Fruit fly (Drosophila melanogaster) whole organism, embryonic: ENCODE data around the gene mTerf3.
"Not testable (repeated sequence)": the region's sequence is repeated elsewhere in the genome, so short reads cannot be mapped to it uniquely, and the experiment has no call there.

Experiments used
- Abd-B ChIP-seq: fragments of 200-800 bp; sonication (Bioruptor generic); optimal IDR thresholded peaks from 2 replicates; lab custom pipeline; 2018; ENCODE audit warnings: missing biosample characterization, mild to moderate bottlenecking, missing genetic modification characterization, moderate library complexity
- CG10654 ChIP-seq: fragments of 200-800 bp; sonication (Bioruptor generic); optimal IDR thresholded peaks from 2 replicates; lab custom pipeline; 2016; ENCODE audit warnings: missing biosample characterization, missing genetic modification characterization
- CG10979 ChIP-seq: fragments of 200-800 bp; sonication (Bioruptor generic); optimal IDR thresholded peaks from 2 replicates; lab custom pipeline; 2018; ENCODE audit warnings: missing biosample characterization, mild to moderate bottlenecking, missing genetic modification characterization, moderate library complexity
- CG11560 ChIP-seq: fragments of 200-800 bp; sonication (Bioruptor generic); IDR thresholded peaks from 3 replicates; pipeline ENCODE4 v1.3.6; 2022; ENCODE audit warnings: missing biosample characterization, missing genetic modification characterization
- CG12299 ChIP-seq: fragments of 200-800 bp; sonication (Bioruptor generic); optimal IDR thresholded peaks from 2 replicates; lab custom pipeline; 2018; ENCODE audit warnings: missing biosample characterization, mild to moderate bottlenecking, missing genetic modification characterization
- CG13287 ChIP-seq: fragments of 200-800 bp; sonication (Bioruptor generic); IDR thresholded peaks from 2 replicates; pipeline ENCODE4 v1.3.6; 2022; ENCODE audit warnings: missing biosample characterization, missing genetic modification characterization; ENCODE audit not compliant: partially characterized antibody
- CG1529 ChIP-seq: fragments of 200-800 bp; sonication (Bioruptor generic); optimal IDR thresholded peaks from 3 replicates; lab custom pipeline; 2018; ENCODE audit warnings: missing biosample characterization, missing genetic modification characterization
- CG15696 ChIP-seq: fragments of 200-800 bp; sonication (Bioruptor generic); optimal IDR thresholded peaks from 2 replicates; lab custom pipeline; 2019; ENCODE audit warnings: missing biosample characterization, mild to moderate bottlenecking, missing genetic modification characterization, moderate library complexity
- CG2199 ChIP-seq: fragments of 200-800 bp; sonication (Bioruptor generic); IDR thresholded peaks from 3 replicates; pipeline ENCODE4 v1.3.6; 2022; ENCODE audit warnings: missing biosample characterization, missing genetic modification characterization
- CG2678 ChIP-seq: fragments of 200-800 bp; sonication (Bioruptor generic); optimal IDR thresholded peaks from 3 replicates; lab custom pipeline; 2019; ENCODE audit warnings: missing biosample characterization, mild to moderate bottlenecking, missing genetic modification characterization, moderate library complexity
- CG2712 ChIP-seq: fragments of 200-800 bp; optimal IDR thresholded peaks from 3 replicates; lab custom pipeline; 2019; ENCODE audit warnings: missing biosample characterization, mild to moderate bottlenecking, missing genetic modification characterization, moderate library complexity
- CG3065 ChIP-seq: fragments of 200-800 bp; sonication (Bioruptor generic); optimal IDR thresholded peaks from 2 replicates; lab custom pipeline; 2016; ENCODE audit warnings: missing biosample characterization, missing genetic modification characterization
- CG32532 ChIP-seq: fragments of 200-800 bp; sonication (Bioruptor generic); IDR thresholded peaks from 2 replicates; pipeline ENCODE4 v1.3.6; 2022; ENCODE audit warnings: missing biosample characterization, missing genetic modification characterization
- CG3407 ChIP-seq: fragments of 200-800 bp; sonication (Bioruptor generic); optimal IDR thresholded peaks from 2 replicates; lab custom pipeline; 2018; ENCODE audit warnings: missing biosample characterization, mild to moderate bottlenecking, missing genetic modification characterization
- CG34422 ChIP-seq: fragments of 200-800 bp; sonication (Bioruptor generic); IDR thresholded peaks from 3 replicates; pipeline ENCODE4 v1.3.6; 2022; ENCODE audit warnings: missing biosample characterization, missing genetic modification characterization
- CG6791 ChIP-seq: fragments of 200-800 bp; sonication (Bioruptor generic); IDR thresholded peaks from 3 replicates; pipeline ENCODE4 v1.3.6; 2022; ENCODE audit warnings: missing biosample characterization, missing genetic modification characterization; ENCODE audit not compliant: partially characterized antibody
- CG8944 ChIP-seq: fragments of 200-800 bp; sonication (Bioruptor generic); optimal IDR thresholded peaks from 3 replicates; lab custom pipeline; 2016; ENCODE audit warnings: missing biosample characterization, missing genetic modification characterization
- CG9797 ChIP-seq: fragments of 200-800 bp; sonication (Bioruptor generic); optimal IDR thresholded peaks from 3 replicates; lab custom pipeline; 2018; ENCODE audit warnings: missing biosample characterization, mild to moderate bottlenecking, missing genetic modification characterization
- CTCF ChIP-seq: fragments of 200-800 bp; sonication (Bioruptor generic); optimal IDR thresholded peaks from 2 replicates; lab custom pipeline; 2017; ENCODE audit warnings: missing biosample characterization, mild to moderate bottlenecking, missing genetic modification characterization, moderate library complexity
- Camta ChIP-seq: fragments of 200-800 bp; sonication (Bioruptor generic); optimal IDR thresholded peaks from 2 replicates; lab custom pipeline; 2016; ENCODE audit warnings: missing biosample characterization, missing genetic modification characterization
- CkIIα-i1 ChIP-seq: fragments of 200-800 bp; sonication (Bioruptor generic); IDR thresholded peaks from 2 replicates; pipeline ENCODE4 v1.3.6; 2022; ENCODE audit warnings: missing biosample characterization, missing genetic modification characterization
- H15 ChIP-seq: fragments of 200-800 bp; sonication (Bioruptor generic); IDR thresholded peaks from 3 replicates; pipeline ENCODE4 v1.3.6; 2022; ENCODE audit warnings: missing biosample characterization, missing genetic modification characterization
- HLHmδ ChIP-seq: fragments of 200-800 bp; sonication (Bioruptor generic); optimal IDR thresholded peaks from 2 replicates; lab custom pipeline; 2018; ENCODE audit warnings: missing biosample characterization, mild to moderate bottlenecking, missing genetic modification characterization, moderate library complexity
- Med ChIP-seq: fragments of 200-800 bp; sonication (Bioruptor generic); peaks from one replicate; lab custom pipeline; 2016; ENCODE audit warnings: missing biosample characterization, missing genetic modification characterization, mild to moderate bottlenecking, inconsistent platforms, moderate library complexity
- Opbp ChIP-seq: fragments of 200-800 bp; sonication (Bioruptor generic); IDR thresholded peaks from 3 replicates; pipeline ENCODE4 v1.3.6; 2022; ENCODE audit warnings: missing biosample characterization, missing genetic modification characterization; ENCODE audit not compliant: partially characterized antibody
- Scr ChIP-seq: fragments of 200-800 bp; sonication (Bioruptor generic); IDR thresholded peaks from 2 replicates; pipeline ENCODE4 v1.3.6; 2022; ENCODE audit warnings: missing biosample characterization, missing genetic modification characterization; ENCODE audit not compliant: partially characterized antibody
- YL-1 ChIP-seq: fragments of 200-800 bp; sonication (Bioruptor generic); optimal IDR thresholded peaks from 3 replicates; lab custom pipeline; 2017; ENCODE audit warnings: missing biosample characterization, mild to moderate bottlenecking, missing genetic modification characterization
- ab ChIP-seq: fragments of 200-800 bp; sonication (Bioruptor generic); optimal IDR thresholded peaks from 2 replicates; lab custom pipeline; 2016; ENCODE audit warnings: missing biosample characterization, missing genetic modification characterization
- amos ChIP-seq: fragments of 200-800 bp; sonication (Bioruptor generic); IDR thresholded peaks from 2 replicates; pipeline ENCODE4 v1.3.6; 2022; ENCODE audit warnings: missing biosample characterization, missing genetic modification characterization; ENCODE audit not compliant: partially characterized antibody
- chn ChIP-seq: fragments of 200-800 bp; sonication (Bioruptor generic); optimal IDR thresholded peaks from 2 replicates; lab custom pipeline; 2016; ENCODE audit warnings: missing biosample characterization, missing genetic modification characterization
- danr ChIP-seq: fragments of 200-800 bp; sonication (Bioruptor generic); IDR thresholded peaks from 2 replicates; pipeline ENCODE4 v1.3.6; 2022; ENCODE audit warnings: missing biosample characterization, missing genetic modification characterization
- eyg ChIP-seq: fragments of 200-800 bp; sonication (Bioruptor generic); optimal IDR thresholded peaks from 3 replicates; lab custom pipeline; 2016; ENCODE audit warnings: missing biosample characterization, missing genetic modification characterization
- fd3F ChIP-seq: fragments of 200-800 bp; sonication (Bioruptor generic); optimal IDR thresholded peaks from 2 replicates; lab custom pipeline; 2018; ENCODE audit warnings: missing biosample characterization, mild to moderate bottlenecking, missing genetic modification characterization, moderate library complexity
- gce ChIP-seq: fragments of 200-800 bp; sonication (Bioruptor generic); IDR thresholded peaks from 3 replicates; pipeline ENCODE4 v1.3.6; 2022; ENCODE audit warnings: missing biosample characterization, missing genetic modification characterization
- gfzf ChIP-seq: fragments of 200-800 bp; sonication (Bioruptor generic); optimal IDR thresholded peaks from 2 replicates; lab custom pipeline; 2016; ENCODE audit warnings: missing biosample characterization, mild to moderate bottlenecking, missing genetic modification characterization, moderate library complexity
- gt ChIP-seq: fragments of 200-800 bp; sonication (Bioruptor generic); IDR thresholded peaks from 2 replicates; pipeline ENCODE4 v1.3.6; 2022; ENCODE audit warnings: missing biosample characterization, missing genetic modification characterization
- her ChIP-seq: fragments of 200-800 bp; sonication (Bioruptor generic); optimal IDR thresholded peaks from 2 replicates; lab custom pipeline; 2016; ENCODE audit warnings: missing biosample characterization, missing genetic modification characterization
- onecut ChIP-seq: fragments of 200-800 bp; sonication (Bioruptor generic); IDR thresholded peaks from 2 replicates; pipeline ENCODE4 v1.3.6; 2022; ENCODE audit warnings: missing biosample characterization, missing genetic modification characterization
- otp ChIP-seq: fragments of 200-800 bp; sonication (Bioruptor generic); IDR thresholded peaks from 3 replicates; pipeline ENCODE4, ENCODE4 v1.3.6; 2022; ENCODE audit warnings: missing biosample characterization, missing genetic modification characterization
- pb ChIP-seq: fragments of 200-800 bp; sonication (Bioruptor generic); optimal IDR thresholded peaks from 3 replicates; lab custom pipeline; 2016; ENCODE audit warnings: missing biosample characterization, missing genetic modification characterization
- seq ChIP-seq: fragments of 200-800 bp; sonication (Bioruptor generic); IDR thresholded peaks from 2 replicates; pipeline ENCODE4 v1.3.6; 2022; ENCODE audit warnings: missing biosample characterization, missing genetic modification characterization
- so ChIP-seq: fragments of 200-800 bp; sonication (Bioruptor generic); IDR thresholded peaks from 3 replicates; pipeline ENCODE4 v1.3.6; 2022; ENCODE audit warnings: missing biosample characterization, missing genetic modification characterization
- stc ChIP-seq: fragments of 200-800 bp; sonication (Bioruptor generic); IDR thresholded peaks from 2 replicates; pipeline ENCODE4 v1.3.6; 2022; ENCODE audit warnings: missing biosample characterization, missing genetic modification characterization
- tin ChIP-seq: fragments of 200-800 bp; sonication (Bioruptor generic); optimal IDR thresholded peaks from 3 replicates; lab custom pipeline; 2016; ENCODE audit warnings: missing biosample characterization, missing genetic modification characterization
- tll ChIP-seq, 2 experiments: fragments of 200-800 bp in 1 of 2; fragments of >200 bp in 1 of 2; sonication (Bioruptor generic) in 1 of 2; optimal IDR thresholded peaks; 2 replicates each; lab custom pipeline; 2017 to 2019; ENCODE audit warnings: missing biosample characterization in 2 of 2, missing genetic modification characterization in 2 of 2, mild to moderate bottlenecking in 1 of 2, moderate library complexity in 1 of 2

The mTerf3 gene

DNA sequence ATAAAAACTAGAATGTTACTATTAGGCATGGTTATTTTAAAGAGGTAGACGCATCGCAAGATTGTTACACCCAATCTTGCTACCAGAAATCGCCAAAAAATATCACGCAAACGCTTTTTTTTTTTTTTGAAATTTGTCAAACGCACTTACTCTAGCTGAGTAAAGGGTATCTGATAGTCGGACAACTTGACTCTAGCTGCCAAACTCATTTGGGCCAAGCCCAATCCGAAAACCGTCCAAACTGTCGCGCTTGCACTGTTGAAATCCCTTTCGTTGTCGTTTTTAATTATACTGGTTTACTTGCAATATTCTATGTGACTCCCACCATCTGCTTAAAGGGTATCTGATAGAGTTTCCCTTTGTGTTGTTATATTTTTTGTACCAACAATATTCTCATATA is 17.3 kb downstream of the mTerf3 start (continued):
- TF ChIP-seq Scr (GFP tag; lab: Robert Waterston, UW) (peak; percentile 46), tin (GFP tag; lab: Kevin White, UChicago) (no peak)

DNA sequence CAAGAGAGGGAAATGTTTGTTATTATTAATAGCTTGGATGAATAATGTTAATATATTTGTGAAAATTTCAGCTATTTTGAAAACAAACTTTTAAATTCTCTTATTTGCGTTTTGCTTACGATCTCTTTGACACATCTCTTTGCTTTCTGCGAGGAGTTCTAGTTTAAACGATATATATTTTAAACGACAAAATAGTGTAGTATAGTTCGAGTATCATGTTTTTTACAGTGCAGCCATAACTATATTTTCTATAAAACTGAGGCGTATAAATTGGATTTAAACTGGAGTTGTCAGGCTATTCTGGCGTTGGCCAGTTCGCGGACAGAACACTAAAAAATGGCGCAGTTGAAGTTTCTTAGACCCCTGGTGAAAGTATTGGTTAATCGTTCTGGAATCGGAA is 21.0 kb downstream of the mTerf3 start, which contains the start of gene CG18281:
CG18281 (plus strand) TSS at position 301 of the 400 bp plus-strand sequence.
- TF ChIP-seq CG8944 (GFP tag; lab: Kevin White, UChicago); gce (GFP tag; lab: Robert Waterston, UW); CG1529 (GFP tag; lab: Kevin White, UChicago): not testable (repeated sequence)

DNA sequence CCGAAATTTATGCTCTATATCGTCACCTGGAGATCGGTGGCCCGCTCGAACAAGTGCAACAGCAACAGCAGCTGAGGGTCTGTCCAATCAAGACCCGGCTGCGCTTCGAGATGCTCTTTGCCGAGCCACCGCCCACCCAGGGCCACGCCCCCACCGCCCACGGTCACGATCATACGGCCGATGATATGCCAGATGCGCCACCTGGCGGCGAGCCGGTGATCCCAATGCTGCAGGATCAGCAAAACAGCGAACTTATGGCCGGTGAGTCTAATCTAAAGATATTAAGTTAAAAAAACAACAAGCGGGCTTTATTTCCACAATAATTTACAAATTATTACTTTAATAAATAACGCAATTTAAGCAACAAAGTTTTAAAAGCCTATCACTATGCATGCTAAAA is 22.4 kb downstream of the mTerf3 start:
- TF ChIP-seq gt (GFP tag; lab: Robert Waterston, UW) (0 out of 2 replicates have a peak, but pooled peaks have one; percentile 19), CG32532 (GFP tag; lab: Robert Waterston, UW) (0 out of 2 replicates have a peak, but pooled peaks have one; percentile 5), CG2712 (tag; lab: Kevin White, UChicago) (no peak), Med (peak; percentile 1), CG3065 (GFP tag; lab: Kevin White, UChicago) (peak; percentile 60), amos (GFP tag; lab: Robert Waterston, UW) (0 out of 2 replicates have a peak, but pooled peaks have one; percentile 19), CG10979 (peak; percentile 80), Opbp (GFP tag; lab: Robert Waterston, UW) (0 out of 3 replicates have a peak, but pooled peaks have one; percentile 16), CG34422 (no peak), so (GFP tag; lab: Robert Waterston, UW) (no peak), CG12299 (tag; lab: Kevin White, UChicago) (no peak), CG3407 (no peak), otp (GFP tag; lab: Robert Waterston, UW) (0 out of 3 replicates have a peak, but pooled peaks have one; percentile 30), CG10654 (no peak), stc (GFP tag; lab: Robert Waterston, UW) (peak; percentile 24; the same call in 1 of the 2 replicates), CG6791 (GFP tag; lab: Robert Waterston, UW) (0 out of 3 replicates have a peak, but pooled peaks have one; percentile 24), CTCF (peak; percentile 87), YL-1 (GFP tag; lab: Kevin White, UChicago) (no peak), onecut (GFP tag; lab: Robert Waterston, UW) (no peak), tll (GFP tag; optimal IDR thresholded peaks at IDR 0.05; lab: Kevin White, UChicago) (no peak), CG15696 (tag; lab: Kevin White, UChicago) (no peak), HLHmδ (no peak), danr (GFP tag; lab: Robert Waterston, UW) (no peak)
- TF ChIP-seq, all 482 proteins: peak for 11

DNA sequence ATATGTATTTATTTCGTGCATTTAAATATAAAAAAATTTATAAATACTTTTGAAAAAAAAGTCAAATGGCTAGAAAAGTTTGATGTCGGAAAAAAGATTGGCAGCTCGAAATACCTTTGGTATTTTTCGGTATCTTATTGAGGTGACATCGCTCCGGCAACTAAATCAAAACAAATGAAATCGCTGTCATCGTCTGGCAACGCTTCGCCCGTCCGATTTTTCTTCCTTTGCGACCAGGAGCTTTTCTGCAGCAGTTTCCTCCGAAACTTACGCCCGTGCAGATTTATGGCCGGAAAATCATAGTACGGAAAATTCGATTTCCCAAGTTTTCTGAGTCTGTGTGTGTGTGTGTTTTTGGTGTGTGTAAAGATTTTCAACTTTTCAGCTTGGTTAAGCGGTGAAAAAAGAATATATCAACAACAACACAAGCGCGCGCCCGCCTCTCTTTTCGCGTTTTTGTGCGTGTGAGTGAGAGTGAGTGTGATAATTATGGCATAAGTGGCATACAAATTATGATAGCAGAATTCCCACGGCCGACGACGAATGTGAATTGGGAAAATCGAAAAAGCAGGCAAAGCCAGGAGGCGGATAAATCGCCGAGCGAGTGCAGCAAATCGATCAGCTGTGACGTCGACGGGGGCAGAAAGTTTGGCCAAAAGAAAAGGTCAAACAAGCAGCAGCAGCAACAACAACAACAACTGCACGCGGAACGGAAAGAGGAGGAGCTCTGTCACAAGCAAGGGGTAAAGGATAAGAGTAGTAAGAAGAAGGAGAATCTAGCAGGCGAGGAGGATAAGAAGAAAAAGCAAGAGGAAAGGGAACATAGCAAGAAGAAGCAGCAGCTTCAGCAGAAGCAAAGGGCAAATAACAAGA is 23.2 kb downstream of the mTerf3 start, which contains the start of gene CG32425:
CG32425 (plus strand) TSS at position 200 of the 873 bp plus-strand sequence.
- TF ChIP-seq CG1529 (GFP tag; lab: Kevin White, UChicago) (no peak), CkIIα-i1 (GFP tag; lab: Robert Waterston, UW) (no peak), H15 (GFP tag; lab: Robert Waterston, UW) (no peak), CG2678 (tag; lab: Kevin White, UChicago) (no peak), Camta (GFP tag; lab: Kevin White, UChicago) (no peak), gfzf (GFP tag; lab: Kevin White, UChicago) (peak; percentile 47), fd3F (GFP tag; lab: Kevin White, UChicago) (no peak), chn (GFP tag; lab: Kevin White, UChicago) (no peak), CG13287 (GFP tag; lab: Robert Waterston, UW) (peak; percentile 30; the same call in 1 of the 2 replicates), CG11560 (tag; lab: Robert Waterston, UW) (no peak), her (GFP tag; lab: Kevin White, UChicago) (no peak), eyg (GFP tag; lab: Kevin White, UChicago) (no peak), seq (GFP tag; lab: Robert Waterston, UW) (no peak), Abd-B (GFP tag; lab: Kevin White, UChicago) (no peak), ab (GFP tag; lab: Kevin White, UChicago) (no peak), CG2199 (GFP tag; lab: Robert Waterston, UW) (no peak), CG9797 (GFP tag; lab: Kevin White, UChicago) (peak; percentile 35), pb (no peak)
